Worm (Caenorhabditis elegans): ENCODE data around the gene C16C4.1.
"Not testable (repeated sequence)": the region's sequence is repeated elsewhere in the genome, so short reads cannot be mapped to it uniquely, and the experiment has no call there.

C16C4.1 gene

ce11 chrII:1851716-1852115 is 42.3 kb upstream of the C16C4.1 start:
- TF ChIP-seq snpc-4 (tag; optimal IDR thresholded peaks at IDR 0.05), result no peak
- TF ChIP-seq elt-3 (tag; optimal IDR thresholded peaks at IDR 0.05), result peak in 2 of 6 experiments; percentile 68 to 69
- no peak for TF ChIP-seq hlh-17 (GFP tag; optimal IDR thresholded peaks at IDR 0.05; ENCODE audit: borderline replicate concordance)
- TF ChIP-seq tlp-1 (tag; optimal IDR thresholded peaks at IDR 0.05), result peak; percentile 84
- TF ChIP-seq lin-35 (GFP tag; optimal IDR thresholded peaks at IDR 0.05), result peak in 1 of 2 experiments; percentile 40
- TF ChIP-seq jun-1 (tag; optimal IDR thresholded peaks at IDR 0.05), result peak; percentile 92
- TF ChIP-seq lin-14 (GFP tag; optimal IDR thresholded peaks at IDR 0.05), result peak; percentile 68
- TF ChIP-seq fkh-10 (GFP tag; optimal IDR thresholded peaks at IDR 0.05), result no peak
- no peak for TF ChIP-seq ets-5 (GFP tag; IDR thresholded peaks at IDR 0.05)
- TF ChIP-seq nhr-19 (GFP tag; conservative IDR thresholded peaks at IDR 0.05), result peak; percentile 43; the same call in 1 of the 2 replicates
- TF ChIP-seq pqm-1 (tag; optimal IDR thresholded peaks at IDR 0.05), result peak; percentile 92
- TF ChIP-seq mdl-1 (tag; optimal IDR thresholded peaks at IDR 0.05), result peak in 1 of 2 experiments; percentile 7
- TF ChIP-seq efl-1 (optimal IDR thresholded peaks at IDR 0.05), result no peak
- peak in 1 of 2 experiments; percentile 35 for TF ChIP-seq efl-1 (GFP tag; optimal IDR thresholded peaks at IDR 0.05 in 1 of 2)
- peak; percentile 30 for TF ChIP-seq pax-3 (tag; optimal IDR thresholded peaks at IDR 0.05)
- TF ChIP-seq elt-2 (tag; optimal IDR thresholded peaks at IDR 0.05), result peak; percentile 100
- TF ChIP-seq ceh-8 (GFP tag; optimal IDR thresholded peaks at IDR 0.05), result no peak
- no peak for TF ChIP-seq hlh-4 (tag; optimal IDR thresholded peaks at IDR 0.05)
- TF ChIP-seq nhr-20 (tag; optimal IDR thresholded peaks at IDR 0.05), result peak; percentile 58
- peak; percentile 40 for TF ChIP-seq blmp-1 (tag; optimal IDR thresholded peaks at IDR 0.05)
- peak in 1 of 2 experiments; percentile 34 for TF ChIP-seq lsy-2 (tag; optimal IDR thresholded peaks at IDR 0.05)
- TF ChIP-seq nhr-90 (tag; optimal IDR thresholded peaks at IDR 0.05; ENCODE audit: poor library complexity), result peak; percentile 48
- no peak for TF ChIP-seq ama-1 (optimal IDR thresholded peaks at IDR 0.05)

- TF ChIP-seq elt-3 (tag; optimal IDR thresholded peaks at IDR 0.05) (no peak), nhr-71 (tag; optimal IDR thresholded peaks at IDR 0.05) (no peak), isw-1 (GFP tag; IDR thresholded peaks at IDR 0.05) (no peak)
Measured at ce11 chrII:1852503-1852902, 41.5 kb upstream of the C16C4.1 start, which contains the start of gene C52E2.2. Gene C52E2.2 (plus strand): TSS chrII:1852803.

ce11 chrII:1854094-1854493 is 39.9 kb upstream of the C16C4.1 start, which contains the start of gene fbxb-95:
Gene fbxb-95 (plus strand): TSS chrII:1854394.
- TF ChIP-seq xbp-1 (tag; optimal IDR thresholded peaks at IDR 0.05); nhr-19 (GFP tag; conservative IDR thresholded peaks at IDR 0.05); unc-98 (GFP tag; IDR thresholded peaks at IDR 0.05): not testable (repeated sequence)

- TF ChIP-seq dpl-1 (GFP tag; optimal IDR thresholded peaks at IDR 0.05), result peak in 1 of 3 experiments; percentile 20
- peak; percentile 34 to 64 for TF ChIP-seq efl-1 (optimal IDR thresholded peaks at IDR 0.05)
- peak; percentile 38 to 91 for TF ChIP-seq efl-1 (GFP tag; optimal IDR thresholded peaks at IDR 0.05 in 1 of 2)
Measured at ce11 chrII:1861285-1861793, 32.7 kb upstream of the C16C4.1 start, which contains the start of gene C16C4.18. Gene C16C4.18 (minus strand): TSS chrII:1861335.

- TF ChIP-seq lir-3 (tag; optimal IDR thresholded peaks at IDR 0.05; ENCODE audit: poor library complexity); fos-1 (tag; optimal IDR thresholded peaks at IDR 0.05); nhr-47 (tag; optimal IDR thresholded peaks at IDR 0.05): not testable (repeated sequence)
Measured at ce11 chrII:1862334-1862733, 31.7 kb upstream of the C16C4.1 start, which contains the start of gene fbxb-98. Gene fbxb-98 (plus strand): TSS chrII:1862634.

- TF ChIP-seq C34B4.2 (tag; optimal IDR thresholded peaks at IDR 0.05), result no peak
- TF ChIP-seq tbx-2 (tag; optimal IDR thresholded peaks at IDR 0.05), result no peak
- TF ChIP-seq jun-1 (tag; optimal IDR thresholded peaks at IDR 0.05), result no peak
- no peak for TF ChIP-seq fkh-4 (tag; optimal IDR thresholded peaks at IDR 0.05; ENCODE audit: borderline replicate concordance)
- TF ChIP-seq efl-1 (optimal IDR thresholded peaks at IDR 0.05), result no peak
- TF ChIP-seq efl-1 (GFP tag; optimal IDR thresholded peaks at IDR 0.05 in 1 of 2), result peak in 1 of 2 experiments; percentile 32
Measured at ce11 chrII:1864278-1864677, 29.7 kb upstream of the C16C4.1 start, which contains the start of gene C16C4.17. Gene C16C4.17 (plus strand): TSS chrII:1864578.

Data from whole organism, L1 larva.